Worm (Caenorhabditis elegans) whole organism, young adult: ENCODE data around the gene fbxb-1.

Experiments
- ekl-4 ChIP-seq: fragments of 200-800 bp; sonication (Bioruptor generic); IDR thresholded peaks from 2 replicates; pipeline ENCODE4 v1.3.6; 2022; ENCODE audit warnings: missing genetic modification reagents, missing genetic modification characterization, missing compliant biosample characterization
- lin-35 ChIP-seq, 3 experiments: fragments of 150-350 bp in 2 of 3; sonication (generic microtip) in 1 of 3; optimal IDR thresholded peaks; 2 replicates each; lab custom pipeline; 2014 to 2018; ENCODE audit warnings: missing biosample characterization in 3 of 3, missing genetic modification characterization in 3 of 3, missing genetic modification reagents in 3 of 3
- lsl-1 ChIP-seq: fragments of 200-800 bp; sonication (Bioruptor generic); optimal IDR thresholded peaks from 2 replicates; lab custom pipeline; 2018; ENCODE audit warnings: mild to moderate bottlenecking, missing genetic modification characterization, moderate library complexity, missing compliant biosample characterization
- ztf-25 ChIP-seq: fragments of 200-800 bp; sonication (Bioruptor generic); IDR thresholded peaks from 2 replicates; pipeline ENCODE4 v1.3.6; 2022; ENCODE audit warnings: missing genetic modification reagents, missing genetic modification characterization, missing compliant biosample characterization

- no peak for TF ChIP-seq lsl-1 (GFP tag; lab: Kevin White, UChicago)
- TF ChIP-seq ztf-25: no peak
- no peak for TF ChIP-seq ekl-4 (GFP tag; lab: Robert Waterston, UW)
- TF ChIP-seq lin-35 (GFP tag; optimal IDR thresholded peaks at IDR 0.05; lab: Kevin White, UChicago): no peak
These were observed 9.7 kb upstream of the fbxb-1 start, which contains the start of gene sqst-3 for ce11 chrV:19230413-19230812.
